Worm (Caenorhabditis elegans): ENCODE measurements around the gene C17H12.11.

The C17H12.11 gene

ce11 chrIV:6833617-6834016, 31.4 kb downstream of the C17H12.11 start:
- TF ChIP-seq F57A8.1 (GFP tag; optimal IDR thresholded peaks at IDR 0.05) (no peak), cebp-2 (GFP tag; IDR thresholded peaks at IDR 0.05) (no peak), nhr-80 (tag; optimal IDR thresholded peaks at IDR 0.05) (no peak), mes-4 (tag; optimal IDR thresholded peaks at IDR 0.05) (no peak)

- TF ChIP-seq xnd-1 (tag; optimal IDR thresholded peaks at IDR 0.05) (no peak), Y95B8A.8 (GFP tag; IDR thresholded peaks at IDR 0.05) (no peak), ztf-6 (GFP tag; IDR thresholded peaks at IDR 0.05) (no peak), pbrm-1 (GFP tag; IDR thresholded peaks at IDR 0.05) (no peak), ztf-26 (tag; optimal IDR thresholded peaks at IDR 0.05) (no peak), F57A8.1 (GFP tag; optimal IDR thresholded peaks at IDR 0.05) (no peak), ccch-3 (GFP tag; optimal IDR thresholded peaks at IDR 0.05) (no peak), T07F8.4 (tag; optimal IDR thresholded peaks at IDR 0.05) (no peak), unc-62 (GFP tag; optimal IDR thresholded peaks at IDR 0.05) (no peak)
Observed at ce11 chrIV:6834705-6835104, 32.5 kb downstream of the C17H12.11 start.

- no peak for TF ChIP-seq nfya-2 (GFP tag; IDR thresholded peaks at IDR 0.05)
- TF ChIP-seq ets-4 (GFP tag; optimal IDR thresholded peaks at IDR 0.05) = no peak
Observed at ce11 chrIV:6836769-6837168, 34.6 kb downstream of the C17H12.11 start.

ce11 chrIV:6839091-6839522, 36.9 kb downstream of the C17H12.11 start:
- TF ChIP-seq mcd-1 (GFP tag; IDR thresholded peaks at IDR 0.05) = peak; percentile 54
- peak; percentile 45 for TF ChIP-seq ceh-27 (GFP tag; optimal IDR thresholded peaks at IDR 0.05)
- no peak for TF ChIP-seq B0261.1 (tag; optimal IDR thresholded peaks at IDR 0.05)
- peak in 1 of 3 experiments; percentile 52 for TF ChIP-seq lin-35 (GFP tag; optimal IDR thresholded peaks at IDR 0.05)
- peak; percentile 48 for TF ChIP-seq madf-10 (tag; optimal IDR thresholded peaks at IDR 0.05)
- 0 out of 2 replicates have a peak, but pooled peaks have one; percentile 33 for TF ChIP-seq pbrm-1 (GFP tag; IDR thresholded peaks at IDR 0.05)
- TF ChIP-seq B0336.3 (GFP tag; IDR thresholded peaks at IDR 0.05) = peak; percentile 76
- peak; percentile 88 for TF ChIP-seq nhr-80 (tag; optimal IDR thresholded peaks at IDR 0.05)
- TF ChIP-seq ztf-26 (tag; optimal IDR thresholded peaks at IDR 0.05) = peak; percentile 11
- TF ChIP-seq attf-3 (GFP tag; conservative IDR thresholded peaks at IDR 0.05) = 0 out of 2 replicates have a peak, but pooled peaks have one; percentile 10
- TF ChIP-seq hmg-20 (GFP tag; IDR thresholded peaks at IDR 0.05) = no peak
- peak; percentile 83 for TF ChIP-seq lin-40 (tag; optimal IDR thresholded peaks at IDR 0.05)
- TF ChIP-seq ztf-18 (tag; optimal IDR thresholded peaks at IDR 0.05) = peak; percentile 24
- no peak for TF ChIP-seq Y95B8A.8 (GFP tag; IDR thresholded peaks at IDR 0.05)
- peak; percentile 69 for TF ChIP-seq K11D2.4 (GFP tag; IDR thresholded peaks at IDR 0.05)
- no peak for TF ChIP-seq let-526 (GFP tag; IDR thresholded peaks at IDR 0.05)
- TF ChIP-seq ZK185.1 (tag; optimal IDR thresholded peaks at IDR 0.05; ENCODE audit: poor library complexity, severe bottlenecking) = peak; percentile 21
- TF ChIP-seq attf-5 (GFP tag; optimal IDR thresholded peaks at IDR 0.05) = peak; percentile 80
- peak; percentile 58 for TF ChIP-seq pha-4 (tag; optimal IDR thresholded peaks at IDR 0.05)
- peak; percentile 76 for TF ChIP-seq K12H6.12 (tag; optimal IDR thresholded peaks at IDR 0.05)
- TF ChIP-seq snpc-4 (GFP tag; optimal IDR thresholded peaks at IDR 0.05) = no peak
- peak in 2 of 4 experiments; percentile 31 to 47 for TF ChIP-seq snpc-4 (tag; optimal IDR thresholded peaks at IDR 0.05)
- TF ChIP-seq Y67H2A.10 (GFP tag; conservative IDR thresholded peaks at IDR 0.05) = no peak
- no peak for TF ChIP-seq ccch-3 (GFP tag; optimal IDR thresholded peaks at IDR 0.05)
- peak; percentile 76 for TF ChIP-seq atf-7 (tag; optimal IDR thresholded peaks at IDR 0.05)
- TF ChIP-seq cebp-1 (GFP tag; IDR thresholded peaks at IDR 0.05) = no peak
- peak; percentile 75 for TF ChIP-seq cebp-1 (tag; optimal IDR thresholded peaks at IDR 0.05)
- no peak for TF ChIP-seq madf-6 (GFP tag; IDR thresholded peaks at IDR 0.05)
- TF ChIP-seq let-607 (tag; optimal IDR thresholded peaks at IDR 0.05) = peak in 1 of 2 experiments; percentile 62
- TF ChIP-seq B0019.2 (GFP tag; conservative IDR thresholded peaks at IDR 0.05) = no peak
- peak; percentile 78 for TF ChIP-seq somi-1 (GFP tag; optimal IDR thresholded peaks at IDR 0.05)
- peak; percentile 33 for TF ChIP-seq chd-7 (tag; optimal IDR thresholded peaks at IDR 0.05)
- peak; percentile 26 for TF ChIP-seq F22D6.2 (tag; optimal IDR thresholded peaks at IDR 0.05)
- TF ChIP-seq ztf-22 (GFP tag; optimal IDR thresholded peaks at IDR 0.05) = no peak
